Worm (Caenorhabditis elegans) whole organism, young adult: ENCODE data around the gene tbc-12.

Source experiments
- B0261.1 ChIP-seq: sonication (generic microtip); optimal IDR thresholded peaks from 2 replicates; lab custom pipeline; 2016; ENCODE audit warnings: mild to moderate bottlenecking, missing genetic modification characterization, moderate library complexity, missing compliant biosample characterization
- B0336.3 ChIP-seq: fragments of 200-800 bp; sonication (Bioruptor generic); IDR thresholded peaks from 2 replicates; pipeline ENCODE4 v1.3.6; 2022; ENCODE audit warnings: missing genetic modification characterization, missing compliant biosample characterization
- C17E4.6 ChIP-seq: fragments of 200-800 bp; sonication (Bioruptor generic); IDR thresholded peaks from 2 replicates; pipeline ENCODE4 v1.3.6; 2022; ENCODE audit warnings: missing genetic modification reagents, missing genetic modification characterization, missing compliant biosample characterization
- F10E7.11 ChIP-seq: sonication (generic microtip); optimal IDR thresholded peaks from 2 replicates; lab custom pipeline; 2017; ENCODE audit warnings: mild to moderate bottlenecking, missing genetic modification characterization, moderate library complexity, missing compliant biosample characterization
- F22D6.2 ChIP-seq: sonication (generic microtip); optimal IDR thresholded peaks from 2 replicates; lab custom pipeline; 2016; ENCODE audit warnings: mild to moderate bottlenecking, missing genetic modification characterization, missing compliant biosample characterization
- F39B2.1 ChIP-seq: fragments of 200-800 bp; sonication (Bioruptor generic); IDR thresholded peaks from 2 replicates; pipeline ENCODE4 v1.3.6; 2022; ENCODE audit warnings: missing genetic modification reagents, missing genetic modification characterization, missing compliant biosample characterization
- T07F8.4 ChIP-seq: sonication (generic microtip); optimal IDR thresholded peaks from 2 replicates; lab custom pipeline; 2016; ENCODE audit warnings: mild to moderate bottlenecking, missing genetic modification characterization, moderate library complexity, missing compliant biosample characterization
- Y56A3A.18 ChIP-seq: fragments of 200-800 bp; sonication (Bioruptor generic); IDR thresholded peaks from 2 replicates; pipeline ENCODE4 v1.3.6; 2022; ENCODE audit warnings: missing genetic modification reagents, missing genetic modification characterization, missing compliant biosample characterization
- Y79H2A.3 ChIP-seq: fragments of 200-800 bp; sonication (Bioruptor generic); conservative IDR thresholded peaks from 2 replicates; pipeline ENCODE4 v1.3.6; 2022; ENCODE audit warnings: missing genetic modification reagents, missing genetic modification characterization, missing compliant biosample characterization
- Y95B8A.8 ChIP-seq: fragments of 200-800 bp; sonication (Bioruptor generic); IDR thresholded peaks from 2 replicates; pipeline ENCODE4 v1.3.6; 2022; ENCODE audit warnings: missing genetic modification reagents, missing genetic modification characterization, missing compliant biosample characterization
- akir-1 ChIP-seq: fragments of 200-800 bp; sonication (Bioruptor generic); optimal IDR thresholded peaks from 2 replicates; lab custom pipeline; 2018; ENCODE audit warnings: mild to moderate bottlenecking, missing genetic modification characterization, moderate library complexity, missing compliant biosample characterization
- attf-6 ChIP-seq: fragments of 200-800 bp; sonication (Bioruptor generic); IDR thresholded peaks from 2 replicates; pipeline ENCODE4 v1.3.6; 2022; ENCODE audit warnings: missing genetic modification reagents, missing genetic modification characterization, missing compliant biosample characterization
- cebp-1 ChIP-seq, 2 experiments: fragments of 200-800 bp in 1 of 2; sonication (Bioruptor generic) in 1 of 2; sonication (generic microtip) in 1 of 2; IDR thresholded peaks in 1 of 2; optimal IDR thresholded peaks in 1 of 2; 2 replicates each; pipeline versions ENCODE4 v1.3.6 to Lab custom; 2017 to 2022; ENCODE audit warnings: missing compliant biosample characterization in 2 of 2, missing genetic modification characterization in 2 of 2, mild to moderate bottlenecking in 1 of 2, missing genetic modification reagents in 1 of 2, moderate library complexity in 1 of 2
- cebp-2 ChIP-seq: fragments of 200-800 bp; sonication (Bioruptor generic); IDR thresholded peaks from 2 replicates; pipeline ENCODE4 v1.3.6; 2022; ENCODE audit warnings: missing genetic modification characterization, missing compliant biosample characterization
- dpff-1 ChIP-seq: sonication (generic microtip); optimal IDR thresholded peaks from 2 replicates; lab custom pipeline; 2017; ENCODE audit warnings: mild to moderate bottlenecking, missing genetic modification characterization, missing compliant biosample characterization
- fkh-3 ChIP-seq: sonication (generic microtip); optimal IDR thresholded peaks from 2 replicates; lab custom pipeline; 2016; ENCODE audit warnings: mild to moderate bottlenecking, missing genetic modification characterization, missing compliant biosample characterization
- hlh-12 ChIP-seq: sonication (generic microtip); optimal IDR thresholded peaks from 2 replicates; lab custom pipeline; 2016; ENCODE audit warnings: missing genetic modification characterization, missing compliant biosample characterization
- hmg-1.2 ChIP-seq: fragments of 200-800 bp; sonication (Bioruptor generic); IDR thresholded peaks from 2 replicates; pipeline ENCODE4 v1.3.6; 2022; ENCODE audit warnings: missing genetic modification reagents, missing genetic modification characterization, missing compliant biosample characterization
- hmg-20 ChIP-seq: fragments of 200-800 bp; sonication (Bioruptor generic); IDR thresholded peaks from 2 replicates; pipeline ENCODE4 v1.3.6; 2022; ENCODE audit warnings: missing genetic modification reagents, missing genetic modification characterization, missing compliant biosample characterization
- let-607 ChIP-seq, 2 experiments: fragments of 200-800 bp in 1 of 2; sonication (Bioruptor generic) in 1 of 2; sonication (generic microtip) in 1 of 2; optimal IDR thresholded peaks; 2 replicates each; lab custom pipeline; 2016 to 2018; ENCODE audit warnings: mild to moderate bottlenecking in 2 of 2, missing compliant biosample characterization in 2 of 2, missing genetic modification characterization in 2 of 2, moderate library complexity in 2 of 2, missing genotype in 1 of 2
- lin-26 ChIP-seq: fragments of 200-800 bp; sonication (Bioruptor generic); IDR thresholded peaks from 2 replicates; pipeline ENCODE4 v1.3.6; 2022; ENCODE audit warnings: missing genetic modification reagents, missing genetic modification characterization, missing compliant biosample characterization
- lin-54 ChIP-seq: fragments of 200-800 bp; sonication (Bioruptor generic); optimal IDR thresholded peaks from 2 replicates; lab custom pipeline; 2018; ENCODE audit warnings: mild to moderate bottlenecking, missing genetic modification characterization, missing compliant biosample characterization
- lsl-1 ChIP-seq: fragments of 200-800 bp; sonication (Bioruptor generic); optimal IDR thresholded peaks from 2 replicates; lab custom pipeline; 2018; ENCODE audit warnings: mild to moderate bottlenecking, missing genetic modification characterization, moderate library complexity, missing compliant biosample characterization
- mes-4 ChIP-seq: sonication (generic microtip); optimal IDR thresholded peaks from 2 replicates; lab custom pipeline; 2016; ENCODE audit warnings: missing genotype, missing genetic modification characterization, missing compliant biosample characterization
- nfya-2 ChIP-seq: fragments of 200-800 bp; sonication (Bioruptor generic); IDR thresholded peaks from 2 replicates; pipeline ENCODE4 v1.3.6; 2022; ENCODE audit warnings: missing genetic modification reagents, missing genetic modification characterization, missing compliant biosample characterization
- nfyb-1 ChIP-seq: fragments of 200-800 bp; sonication (Bioruptor generic); IDR thresholded peaks from 2 replicates; pipeline ENCODE4 v1.3.6; 2022; ENCODE audit warnings: missing genetic modification reagents, missing genetic modification characterization, missing compliant biosample characterization
- nhr-179 ChIP-seq: sonication (generic microtip); optimal IDR thresholded peaks from 2 replicates; lab custom pipeline; 2016; ENCODE audit warnings: mild to moderate bottlenecking, missing genetic modification characterization, missing compliant biosample characterization
- nhr-80 ChIP-seq: sonication (generic microtip); optimal IDR thresholded peaks from 2 replicates; lab custom pipeline; 2016; ENCODE audit warnings: missing genetic modification characterization, missing compliant biosample characterization
- pbrm-1 ChIP-seq: fragments of 200-800 bp; sonication (Bioruptor generic); IDR thresholded peaks from 2 replicates; pipeline ENCODE4 v1.3.6; 2022; ENCODE audit warnings: missing genetic modification reagents, missing genetic modification characterization, missing compliant biosample characterization
- snpc-1.1 ChIP-seq: sonication (generic microtip); optimal IDR thresholded peaks from 2 replicates; lab custom pipeline; 2017; ENCODE audit warnings: missing genetic modification characterization, mild to moderate bottlenecking, missing compliant biosample characterization, antibody characterized with exemption, moderate library complexity, missing genotype, missing genetic modification reagents; ENCODE audit not compliant: insufficient read depth
- snpc-1.3 ChIP-seq: sonication (generic microtip); optimal IDR thresholded peaks from 2 replicates; lab custom pipeline; 2017; ENCODE audit warnings: missing genetic modification characterization, mild to moderate bottlenecking, missing compliant biosample characterization, antibody characterized with exemption, moderate library complexity, missing genotype, missing genetic modification reagents; ENCODE audit not compliant: insufficient read depth
- snpc-3.4 ChIP-seq: sonication (generic microtip); optimal IDR thresholded peaks from 2 replicates; lab custom pipeline; 2017; ENCODE audit warnings: missing genetic modification characterization, mild to moderate bottlenecking, missing compliant biosample characterization, antibody characterized with exemption, moderate library complexity, missing genotype, missing genetic modification reagents
- snpc-4 ChIP-seq, 5 experiments: fragments of 150-350 bp in 1 of 5; sonication (generic microtip) in 4 of 5; optimal IDR thresholded peaks; 2 replicates each; lab custom pipeline; 2014 to 2018; ENCODE audit warnings: missing genetic modification characterization in 5 of 5, missing biosample characterization in 3 of 5, antibody characterized with exemption in 2 of 5, mild to moderate bottlenecking in 2 of 5, missing compliant biosample characterization in 2 of 5, missing genotype in 2 of 5, moderate library complexity in 2 of 5, missing genetic modification reagents in 1 of 5
- somi-1 ChIP-seq: fragments of 200-800 bp; sonication (Bioruptor generic); optimal IDR thresholded peaks from 2 replicates; lab custom pipeline; 2018; ENCODE audit warnings: mild to moderate bottlenecking, missing genetic modification characterization, missing compliant biosample characterization
- tlf-1 ChIP-seq: fragments of 200-800 bp; sonication (Bioruptor generic); optimal IDR thresholded peaks from 2 replicates; lab custom pipeline; 2018; ENCODE audit warnings: mild to moderate bottlenecking, missing genetic modification characterization, missing compliant biosample characterization
- zfh-2 ChIP-seq: fragments of 200-800 bp; sonication (Bioruptor generic); conservative IDR thresholded peaks from 2 replicates; pipeline ENCODE4 v1.3.6; 2022; ENCODE audit warnings: missing genetic modification reagents, missing genetic modification characterization, missing compliant biosample characterization
- ztf-25 ChIP-seq: fragments of 200-800 bp; sonication (Bioruptor generic); IDR thresholded peaks from 2 replicates; pipeline ENCODE4 v1.3.6; 2022; ENCODE audit warnings: missing genetic modification reagents, missing genetic modification characterization, missing compliant biosample characterization

Gene tbc-12

ce11 chrX:2495865-2496314, 36.4 kb downstream of the tbc-12 start, which contains the start of gene rabr-1 (continued):
- TF ChIP-seq snpc-4 (GFP tag; optimal IDR thresholded peaks at IDR 0.05; lab: Kevin White, UChicago), result no peak
- peak in 1 of 4 experiments; percentile 31 for TF ChIP-seq snpc-4 (tag; optimal IDR thresholded peaks at IDR 0.05; lab: Kevin White, UChicago)
- TF ChIP-seq nfya-2 (GFP tag; lab: Robert Waterston, UW), result no peak
- TF ChIP-seq nhr-80 (tag; lab: Kevin White, UChicago), result peak; percentile 24

- TF ChIP-seq C17E4.6 (no peak), tlf-1 (no peak), fkh-3 (no peak), F22D6.2 (tag; lab: Kevin White, UChicago) (no peak), nhr-179 (tag; lab: Kevin White, UChicago) (no peak), lin-54 (GFP tag; lab: Kevin White, UChicago) (no peak), akir-1 (GFP tag; lab: Kevin White, UChicago) (no peak), attf-6 (GFP tag; lab: Robert Waterston, UW) (no peak), B0336.3 (GFP tag; lab: Robert Waterston, UW) (no peak), F10E7.11 (tag; lab: Kevin White, UChicago) (no peak), F39B2.1 (GFP tag; lab: Robert Waterston, UW) (no peak), hmg-20 (no peak), lsl-1 (GFP tag; lab: Kevin White, UChicago) (no peak)
These were observed 38.0 kb downstream of the tbc-12 start for ce11 chrX:2494296-2494695.

- TF ChIP-seq snpc-4 (GFP tag; optimal IDR thresholded peaks at IDR 0.05; lab: Kevin White, UChicago), result no peak
- peak in 2 of 4 experiments; percentile 58 to 72 for TF ChIP-seq snpc-4 (tag; optimal IDR thresholded peaks at IDR 0.05; lab: Kevin White, UChicago)
- TF ChIP-seq Y79H2A.3 (GFP tag; lab: Robert Waterston, UW), result no peak
- peak; percentile 64 for TF ChIP-seq zfh-2 (GFP tag; lab: Robert Waterston, UW)
- no peak for TF ChIP-seq T07F8.4 (tag; lab: Kevin White, UChicago)
- TF ChIP-seq Y56A3A.18 (GFP tag; lab: Robert Waterston, UW), result no peak
- TF ChIP-seq cebp-2, result 0 out of 2 replicates have a peak, but pooled peaks have one; percentile 67
- TF ChIP-seq snpc-1.1 (tag; lab: Kevin White, UChicago), result peak; percentile 10
- 0 out of 2 replicates have a peak, but pooled peaks have one; percentile 32 for TF ChIP-seq cebp-1 (GFP tag; IDR thresholded peaks at IDR 0.05; lab: Robert Waterston, UW)
- TF ChIP-seq cebp-1 (tag; optimal IDR thresholded peaks at IDR 0.05; lab: Kevin White, UChicago), result peak; percentile 86
These were observed 38.6 kb downstream of the tbc-12 start for ce11 chrX:2493586-2494175.

- TF ChIP-seq Y79H2A.3 (GFP tag; lab: Robert Waterston, UW) (no peak), mes-4 (tag; lab: Kevin White, UChicago) (no peak), nhr-80 (tag; lab: Kevin White, UChicago) (peak; percentile 12), dpff-1 (tag; lab: Kevin White, UChicago) (no peak), nfyb-1 (no peak), C17E4.6 (no peak), cebp-1 (GFP tag; IDR thresholded peaks at IDR 0.05; lab: Robert Waterston, UW) (no peak), cebp-1 (tag; optimal IDR thresholded peaks at IDR 0.05; lab: Kevin White, UChicago) (no peak), snpc-1.3 (tag; lab: Kevin White, UChicago) (no peak)
- TF ChIP-seq, all 124 proteins: peak for 1
These were observed 43.6 kb downstream of the tbc-12 start, which contains the start of gene hid-1 for ce11 chrX:2488526-2489098. Gene hid-1 (plus strand): TSS chrX:2489048.

- TF ChIP-seq snpc-3.4 (tag; lab: Kevin White, UChicago) (no peak), ztf-25 (GFP tag; lab: Robert Waterston, UW) (no peak), hlh-12 (tag; lab: Kevin White, UChicago) (no peak), lin-26 (no peak), somi-1 (GFP tag; lab: Kevin White, UChicago) (no peak), let-607 (tag; optimal IDR thresholded peaks at IDR 0.05; lab: Kevin White, UChicago) (no peak), F22D6.2 (tag; lab: Kevin White, UChicago) (no peak), pbrm-1 (GFP tag; lab: Robert Waterston, UW) (no peak), Y95B8A.8 (GFP tag; lab: Robert Waterston, UW) (no peak), B0261.1 (tag; lab: Kevin White, UChicago) (no peak), hmg-1.2 (GFP tag; lab: Robert Waterston, UW) (no peak), snpc-1.1 (tag; lab: Kevin White, UChicago) (no peak), snpc-1.3 (tag; lab: Kevin White, UChicago) (no peak)
These were observed 49.2 kb downstream of the tbc-12 start, which contains the start of gene K02E10.4 for ce11 chrX:2483078-2483477. Gene K02E10.4 (plus strand): TSS chrX:2483263.
